Worm (Caenorhabditis elegans): ENCODE results near the gene Y43F8C.23.
"Not testable (repeated sequence)": the region's sequence is repeated elsewhere in the genome, so short reads cannot be mapped to it uniquely, and the experiment has no call there.

Y43F8C.23 gene

ce11 chrV:19711646-19712045 is at the start of gene Y43F8C.23:
Gene Y43F8C.23 (minus strand): TSS chrV:19711746.
- not testable (repeated sequence) for TF ChIP-seq flt-1 (GFP tag; IDR thresholded peaks at IDR 0.05); ama-1 (optimal IDR thresholded peaks at IDR 0.05); tbx-37 (GFP tag; conservative IDR thresholded peaks at IDR 0.05)

DNA sequence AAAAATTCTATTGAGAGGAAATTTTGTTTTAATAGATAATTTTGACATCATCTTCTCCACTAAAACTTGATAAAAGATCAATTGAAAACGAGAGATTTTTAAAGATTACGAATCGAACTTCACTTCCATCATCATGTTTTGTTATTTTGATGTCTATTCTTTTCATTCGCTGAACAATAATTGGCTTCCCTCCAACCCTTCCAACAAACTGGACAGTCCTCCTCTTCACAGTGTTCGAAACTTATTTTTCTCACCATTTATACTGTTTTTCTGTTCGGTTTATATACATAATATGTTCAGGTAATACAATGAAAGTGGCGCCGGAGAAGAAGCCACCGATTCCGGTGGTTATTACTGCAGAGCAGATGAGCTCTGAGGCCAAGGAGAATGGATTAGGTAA is 49.2 kb upstream of the Y43F8C.23 start, which contains the start of gene M162.5:
Gene M162.5 (plus strand): TSS at position 301 of the 400 bp plus-strand sequence.
- TF ChIP-seq F13C5.2 (tag; optimal IDR thresholded peaks at IDR 0.05): no peak
- TF ChIP-seq ama-1 (optimal IDR thresholded peaks at IDR 0.05): no peak
- TF ChIP-seq hmbx-1 (tag; optimal IDR thresholded peaks at IDR 0.05): no peak
- TF ChIP-seq ceh-36 (tag; optimal IDR thresholded peaks at IDR 0.05): no peak
- no peak for TF ChIP-seq B0310.2 (tag; optimal IDR thresholded peaks at IDR 0.05)
- TF ChIP-seq hnd-1 (tag; optimal IDR thresholded peaks at IDR 0.05): no peak
- TF ChIP-seq tbx-37 (GFP tag; conservative IDR thresholded peaks at IDR 0.05): no peak
- TF ChIP-seq ceh-13 (GFP tag; optimal IDR thresholded peaks at IDR 0.05): no peak
- TF ChIP-seq sea-1 (GFP tag; conservative IDR thresholded peaks at IDR 0.05): no peak

DNA sequence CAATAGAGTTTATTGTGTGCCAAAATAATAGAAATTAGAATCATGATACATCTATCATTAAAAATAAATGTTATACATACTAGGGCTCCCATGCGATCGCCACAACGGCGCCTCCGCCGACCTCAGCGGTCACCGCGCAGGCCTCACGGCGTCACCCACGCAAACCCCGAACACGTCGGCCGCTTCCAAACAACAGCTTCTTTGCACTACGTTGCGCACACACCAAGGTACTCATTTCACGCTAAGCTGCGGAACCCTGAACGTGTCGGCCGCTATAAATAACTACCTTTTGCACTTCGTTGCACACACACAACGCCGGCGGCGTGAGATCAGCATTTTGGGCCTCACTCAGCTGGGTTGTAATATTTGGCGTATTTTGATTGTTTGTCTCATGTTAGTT is 47.7 kb upstream of the Y43F8C.23 start:
- no peak for TF ChIP-seq tbx-11 (GFP tag; IDR thresholded peaks at IDR 0.05)
- no peak for TF ChIP-seq sea-1 (GFP tag; conservative IDR thresholded peaks at IDR 0.05)
- no peak for TF ChIP-seq aly-1 (tag; optimal IDR thresholded peaks at IDR 0.05)
- TF ChIP-seq ama-1 (optimal IDR thresholded peaks at IDR 0.05): no peak
- no peak for TF ChIP-seq ceh-13 (GFP tag; optimal IDR thresholded peaks at IDR 0.05)
- TF ChIP-seq B0310.2 (tag; optimal IDR thresholded peaks at IDR 0.05): no peak
- TF ChIP-seq flt-1 (GFP tag; IDR thresholded peaks at IDR 0.05): no peak
- TF ChIP-seq hmg-4 (GFP tag; optimal IDR thresholded peaks at IDR 0.05): no peak
- no peak for TF ChIP-seq tbx-37 (GFP tag; conservative IDR thresholded peaks at IDR 0.05)
- no peak for TF ChIP-seq hmbx-1 (tag; optimal IDR thresholded peaks at IDR 0.05)
- no peak for TF ChIP-seq F13C5.2 (tag; optimal IDR thresholded peaks at IDR 0.05)
- TF ChIP-seq pes-1 (GFP tag; IDR thresholded peaks at IDR 0.05): no peak
- TF ChIP-seq ceh-36 (tag; optimal IDR thresholded peaks at IDR 0.05): no peak
- no peak for TF ChIP-seq scrt-1 (GFP tag; IDR thresholded peaks at IDR 0.05)
- no peak for TF ChIP-seq hnd-1 (tag; optimal IDR thresholded peaks at IDR 0.05)
- no peak for TF ChIP-seq ets-7 (tag; optimal IDR thresholded peaks at IDR 0.05)
- TF ChIP-seq tra-4 (tag; optimal IDR thresholded peaks at IDR 0.05): no peak

ce11 chrV:19756253-19756652 is 44.7 kb upstream of the Y43F8C.23 start, which contains the start of gene W04E12.9:
Gene W04E12.9 (plus strand): TSS chrV:19756553.
- TF ChIP-seq hnd-1 (tag; optimal IDR thresholded peaks at IDR 0.05) (no peak), tbx-37 (GFP tag; conservative IDR thresholded peaks at IDR 0.05) (no peak)

ce11 chrV:19755260-19755659 is 43.7 kb upstream of the Y43F8C.23 start, which contains the start of gene clec-50:
Gene clec-50 (minus strand): TSS chrV:19755368.
- no peak for TF ChIP-seq flt-1 (GFP tag; IDR thresholded peaks at IDR 0.05)
- TF ChIP-seq scrt-1 (GFP tag; IDR thresholded peaks at IDR 0.05): no peak
- TF ChIP-seq aly-1 (tag; optimal IDR thresholded peaks at IDR 0.05): no peak
- TF ChIP-seq ceh-36 (tag; optimal IDR thresholded peaks at IDR 0.05): no peak
- TF ChIP-seq ama-1 (optimal IDR thresholded peaks at IDR 0.05): no peak
- TF ChIP-seq B0310.2 (tag; optimal IDR thresholded peaks at IDR 0.05): no peak

DNA sequence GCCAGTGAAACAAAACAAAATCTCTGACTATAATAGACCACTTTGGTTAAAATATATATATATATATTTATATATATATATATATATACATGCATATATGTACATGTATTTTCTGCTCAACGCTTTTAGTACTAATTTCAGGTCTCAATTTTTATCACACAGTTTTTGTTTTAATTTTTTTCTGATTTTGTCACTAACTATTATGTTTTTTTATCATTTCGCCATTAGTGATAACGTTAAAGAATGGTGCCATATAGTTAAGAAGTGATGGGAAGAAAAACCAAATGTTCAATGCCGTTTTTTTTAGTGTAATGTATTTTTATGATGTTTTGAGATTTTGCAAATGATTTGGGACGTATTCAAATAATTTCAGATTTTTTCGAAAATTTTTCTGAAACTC is 42.8 kb upstream of the Y43F8C.23 start:
- no peak for TF ChIP-seq aly-1 (tag; optimal IDR thresholded peaks at IDR 0.05)
- TF ChIP-seq tbx-37 (GFP tag; conservative IDR thresholded peaks at IDR 0.05): no peak
- TF ChIP-seq ama-1 (optimal IDR thresholded peaks at IDR 0.05): no peak
- TF ChIP-seq sea-1 (GFP tag; conservative IDR thresholded peaks at IDR 0.05): no peak
- TF ChIP-seq pes-1 (GFP tag; IDR thresholded peaks at IDR 0.05): no peak
- no peak for TF ChIP-seq ceh-13 (GFP tag; optimal IDR thresholded peaks at IDR 0.05)
- no peak for TF ChIP-seq tra-4 (tag; optimal IDR thresholded peaks at IDR 0.05)
- no peak for TF ChIP-seq F13C5.2 (tag; optimal IDR thresholded peaks at IDR 0.05)
- TF ChIP-seq hmbx-1 (tag; optimal IDR thresholded peaks at IDR 0.05): no peak
- TF ChIP-seq ceh-36 (tag; optimal IDR thresholded peaks at IDR 0.05): no peak

DNA sequence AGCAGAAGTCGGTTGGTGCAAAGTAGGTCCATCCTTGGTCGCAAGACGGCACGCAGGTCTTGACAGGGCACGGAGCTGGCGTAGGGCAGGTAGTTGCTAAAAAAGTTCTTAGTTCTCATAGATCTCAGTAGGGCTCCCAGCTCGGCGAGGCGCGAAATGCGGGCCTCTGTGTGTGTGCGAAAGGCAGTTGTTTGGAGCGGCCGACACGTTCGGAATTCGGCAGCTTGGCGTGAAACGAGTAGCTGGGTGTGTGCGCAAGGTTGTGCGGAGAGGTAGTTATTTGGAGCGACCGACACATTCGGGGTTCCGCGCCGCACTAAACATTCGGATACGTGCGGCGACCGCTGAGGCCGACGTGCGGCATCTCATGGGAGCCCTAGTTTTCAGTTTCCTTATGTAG is 41.3 kb upstream of the Y43F8C.23 start:
- TF ChIP-seq hmbx-1 (tag; optimal IDR thresholded peaks at IDR 0.05) (no peak), ets-7 (tag; optimal IDR thresholded peaks at IDR 0.05) (no peak), aly-1 (tag; optimal IDR thresholded peaks at IDR 0.05) (no peak), tbx-37 (GFP tag; conservative IDR thresholded peaks at IDR 0.05) (no peak), ama-1 (optimal IDR thresholded peaks at IDR 0.05) (no peak), scrt-1 (GFP tag; IDR thresholded peaks at IDR 0.05) (no peak), hmg-4 (GFP tag; optimal IDR thresholded peaks at IDR 0.05) (no peak), hnd-1 (tag; optimal IDR thresholded peaks at IDR 0.05) (no peak), ceh-13 (GFP tag; optimal IDR thresholded peaks at IDR 0.05) (no peak), tbx-11 (GFP tag; IDR thresholded peaks at IDR 0.05) (no peak), sea-1 (GFP tag; conservative IDR thresholded peaks at IDR 0.05) (no peak)

- TF ChIP-seq aly-1 (tag; optimal IDR thresholded peaks at IDR 0.05) (no peak), tra-4 (tag; optimal IDR thresholded peaks at IDR 0.05) (no peak), F13C5.2 (tag; optimal IDR thresholded peaks at IDR 0.05) (no peak), ceh-36 (tag; optimal IDR thresholded peaks at IDR 0.05) (no peak), ets-7 (tag; optimal IDR thresholded peaks at IDR 0.05) (no peak), ceh-13 (GFP tag; optimal IDR thresholded peaks at IDR 0.05) (no peak), hmg-4 (GFP tag; optimal IDR thresholded peaks at IDR 0.05) (no peak), flt-1 (GFP tag; IDR thresholded peaks at IDR 0.05) (no peak), ama-1 (optimal IDR thresholded peaks at IDR 0.05) (no peak), scrt-1 (GFP tag; IDR thresholded peaks at IDR 0.05) (no peak), hnd-1 (tag; optimal IDR thresholded peaks at IDR 0.05) (no peak), pes-1 (GFP tag; IDR thresholded peaks at IDR 0.05) (no peak), B0310.2 (tag; optimal IDR thresholded peaks at IDR 0.05) (no peak), tbx-11 (GFP tag; IDR thresholded peaks at IDR 0.05) (no peak)
These were observed 39.6 kb upstream of the Y43F8C.23 start, which contains the start of gene clec-49 for ce11 chrV:19751124-19751523. Gene clec-49 (minus strand): TSS chrV:19751226.

All from whole organism, early embryonic.